Worm (Caenorhabditis elegans) whole organism, L4/young adult: Measurements from ENCODE around the gene srbc-36.

Experiments used
- W03F9.2 ChIP-seq: fragments of 150-350 bp; optimal IDR thresholded peaks from 2 replicates; lab custom pipeline; 2014; ENCODE audit warnings: missing biosample characterization, missing genetic modification characterization
- him-1 ChIP-seq: sonication (generic microtip); optimal IDR thresholded peaks from 2 replicates; lab custom pipeline; 2016; ENCODE audit warnings: missing genotype, missing genetic modification reagents, missing genetic modification characterization, missing compliant biosample characterization

ce11 chrV:3444777-3445089, 45.6 kb downstream of the srbc-36 start, which contains the start of gene cfz-2:
- no peak for TF ChIP-seq W03F9.2 (tag; lab: Kevin White, UChicago)
- TF ChIP-seq him-1 (tag; lab: Kevin White, UChicago), result no peak
